4 worm cellular contexts compared by ENCODE assay signal in genomic region chrV:12001747-12002456, ce11.
TF ChIP-seq lines count a peak whose summit lies in the region.

gcy-33 (minus strand) TSS chrV:12001797.

TF ChIP-seq in whole organism, L2 larva, 48 proteins besides CTCF, POLR2A, EP300 and RAD21 (continues in another document):
- TF ChIP-seq zag-1 (tag; optimal IDR thresholded peaks at IDR 0.05; lab: Kevin White, UChicago): peak; percentile 5
- TF ChIP-seq lin-11 (tag; optimal IDR thresholded peaks at IDR 0.05; lab: Kevin White, UChicago): peak; percentile 73
- TF ChIP-seq snpc-4 (tag; optimal IDR thresholded peaks at IDR 0.05; lab: Kevin White, UChicago): peak; percentile 52
- no peak for TF ChIP-seq ceh-82 (tag; optimal IDR thresholded peaks at IDR 0.05; lab: Kevin White, UChicago)
- peak; percentile 55 for TF ChIP-seq mab-5 (tag; optimal IDR thresholded peaks at IDR 0.05; lab: Kevin White, UChicago)
- TF ChIP-seq ztf-1 (GFP tag; conservative IDR thresholded peaks at IDR 0.05; lab: Robert Waterston, UW): no peak
- no peak for TF ChIP-seq aly-2 (tag; optimal IDR thresholded peaks at IDR 0.05; lab: Kevin White, UChicago)
- TF ChIP-seq sma-3 (GFP tag; optimal IDR thresholded peaks at IDR 0.05; lab: Kevin White, UChicago): peak; percentile 87
- TF ChIP-seq C34F6.9 (tag; optimal IDR thresholded peaks at IDR 0.05; lab: Kevin White, UChicago): peak; percentile 49
- peak; percentile 59 to 76 for TF ChIP-seq lsy-2 (tag; optimal IDR thresholded peaks at IDR 0.05; lab: Kevin White, UChicago)
- peak; percentile 65 for TF ChIP-seq Y55F3AM.14 (GFP tag; optimal IDR thresholded peaks at IDR 0.05; lab: Kevin White, UChicago)
- no peak for TF ChIP-seq elt-1 (tag; optimal IDR thresholded peaks at IDR 0.05; lab: Kevin White, UChicago)
- peak; percentile 84 for TF ChIP-seq nhr-21 (tag; optimal IDR thresholded peaks at IDR 0.05; lab: Kevin White, UChicago)
- peak; percentile 14 to 70 for TF ChIP-seq mdl-1 (tag; optimal IDR thresholded peaks at IDR 0.05; lab: Kevin White, UChicago)
- peak; percentile 39 for TF ChIP-seq peb-1 (tag; optimal IDR thresholded peaks at IDR 0.05; lab: Kevin White, UChicago)
- TF ChIP-seq R02D3.7 (tag; optimal IDR thresholded peaks at IDR 0.05; lab: Kevin White, UChicago): peak; percentile 1
- TF ChIP-seq nhr-10 (tag; optimal IDR thresholded peaks at IDR 0.05; lab: Kevin White, UChicago): peak; percentile 1
- peak; percentile 26 for TF ChIP-seq nhr-77 (tag; optimal IDR thresholded peaks at IDR 0.05; lab: Kevin White, UChicago)
- TF ChIP-seq ceh-16 (tag; optimal IDR thresholded peaks at IDR 0.05; lab: Kevin White, UChicago): peak; percentile 39
- TF ChIP-seq nhr-11 (tag; optimal IDR thresholded peaks at IDR 0.05; lab: Kevin White, UChicago): peak; percentile 74
- no peak for TF ChIP-seq elt-3 (tag; optimal IDR thresholded peaks at IDR 0.05; lab: Kevin White, UChicago)
- no peak for TF ChIP-seq unc-39 (tag; optimal IDR thresholded peaks at IDR 0.05; lab: Kevin White, UChicago)
- no peak for TF ChIP-seq unc-62 (GFP tag; optimal IDR thresholded peaks at IDR 0.05; lab: Kevin White, UChicago)

TF ChIP-seq in whole organism, L4 larva, 104 proteins besides CTCF, POLR2A, EP300 and RAD21 (continues in another document):
- peak; percentile 62 for TF ChIP-seq mxl-3 (GFP tag; optimal IDR thresholded peaks at IDR 0.05; lab: Kevin White, UChicago)
- TF ChIP-seq nhr-102 (tag; optimal IDR thresholded peaks at IDR 0.05; lab: Kevin White, UChicago): peak; percentile 92
- TF ChIP-seq ceh-28 (tag; optimal IDR thresholded peaks at IDR 0.05; lab: Kevin White, UChicago): no peak
- no peak for TF ChIP-seq fkh-10 (GFP tag; optimal IDR thresholded peaks at IDR 0.05; lab: Kevin White, UChicago)
- TF ChIP-seq mdl-1 (tag; optimal IDR thresholded peaks at IDR 0.05; lab: Kevin White, UChicago): peak; percentile 44 to 79
- TF ChIP-seq fos-1 (tag; optimal IDR thresholded peaks at IDR 0.05; lab: Kevin White, UChicago): no peak
- peak; percentile 96 for TF ChIP-seq lin-1 (GFP tag; IDR thresholded peaks at IDR 0.05; lab: Robert Waterston, UW)
- no peak for TF ChIP-seq snpc-4 (tag; optimal IDR thresholded peaks at IDR 0.05; lab: Kevin White, UChicago)
- TF ChIP-seq snpc-1.2 (GFP tag; IDR thresholded peaks at IDR 0.05; lab: Robert Waterston, UW): peak; percentile 89
- peak; percentile 93 for TF ChIP-seq nhr-111 (GFP tag; optimal IDR thresholded peaks at IDR 0.05; lab: Kevin White, UChicago)
- TF ChIP-seq egl-43 (GFP tag; IDR thresholded peaks at IDR 0.05; lab: Robert Waterston, UW): peak; percentile 97
- TF ChIP-seq hif-1 (tag; optimal IDR thresholded peaks at IDR 0.05; lab: Kevin White, UChicago): peak; percentile 11 to 64
- TF ChIP-seq unc-130 (GFP tag; optimal IDR thresholded peaks at IDR 0.05; lab: Kevin White, UChicago): peak; percentile 63
- peak; percentile 58 for TF ChIP-seq dpl-1 (GFP tag; optimal IDR thresholded peaks at IDR 0.05; lab: Kevin White, UChicago)
- TF ChIP-seq F49E8.2 (tag; optimal IDR thresholded peaks at IDR 0.05; lab: Kevin White, UChicago; ENCODE audit: borderline replicate concordance): peak; percentile 56
- TF ChIP-seq dmd-8 (GFP tag; IDR thresholded peaks at IDR 0.05; lab: Robert Waterston, UW): peak; percentile 73; the same call in 1 of the 2 replicates
- no peak for TF ChIP-seq ZK546.5 (tag; optimal IDR thresholded peaks at IDR 0.05; lab: Kevin White, UChicago)
- TF ChIP-seq nhr-42 (GFP tag; IDR thresholded peaks at IDR 0.05; lab: Robert Waterston, UW): peak; percentile 77
- peak; percentile 86 for TF ChIP-seq nhr-48 (tag; optimal IDR thresholded peaks at IDR 0.05; lab: Kevin White, UChicago)
- peak; percentile 75 for TF ChIP-seq lir-3 (tag; optimal IDR thresholded peaks at IDR 0.05; lab: Kevin White, UChicago)
- TF ChIP-seq Y5F2A.4 (GFP tag; optimal IDR thresholded peaks at IDR 0.05; lab: Kevin White, UChicago): peak; percentile 51
- peak; percentile 84 for TF ChIP-seq hlh-11 (tag; optimal IDR thresholded peaks at IDR 0.05; lab: Kevin White, UChicago)
- TF ChIP-seq rbr-2 (tag; optimal IDR thresholded peaks at IDR 0.05; lab: Kevin White, UChicago): peak; percentile 86
- peak; percentile 84 for TF ChIP-seq ztf-7 (tag; optimal IDR thresholded peaks at IDR 0.05; lab: Kevin White, UChicago)

TF ChIP-seq in whole organism, late embryonic, 69 proteins besides CTCF, POLR2A, EP300 and RAD21 (continues in another document):
- TF ChIP-seq pha-4 (tag; optimal IDR thresholded peaks at IDR 0.05; lab: Kevin White, UChicago) (no peak), hlh-6 (tag; optimal IDR thresholded peaks at IDR 0.05; lab: Kevin White, UChicago) (peak; percentile 97), ceh-24 (tag; optimal IDR thresholded peaks at IDR 0.05; lab: Kevin White, UChicago) (peak; percentile 84), rnt-1 (tag; optimal IDR thresholded peaks at IDR 0.05; lab: Kevin White, UChicago) (peak; percentile 85), pat-9 (tag; optimal IDR thresholded peaks at IDR 0.05; lab: Kevin White, UChicago) (peak; percentile 93), zip-5 (tag; optimal IDR thresholded peaks at IDR 0.05; lab: Kevin White, UChicago) (peak; percentile 77), sox-2 (GFP tag; IDR thresholded peaks at IDR 0.05; lab: Robert Waterston, UW) (peak; percentile 92), ttx-3 (tag; optimal IDR thresholded peaks at IDR 0.05; lab: Kevin White, UChicago) (peak; percentile 93), che-1 (tag; optimal IDR thresholded peaks at IDR 0.05; lab: Kevin White, UChicago) (peak; percentile 93), ama-1 (optimal IDR thresholded peaks at IDR 0.05; lab: Kevin White, UChicago) (no peak), pqm-1 (tag; optimal IDR thresholded peaks at IDR 0.05; lab: Kevin White, UChicago) (peak; percentile 93), ztf-16 (tag; optimal IDR thresholded peaks at IDR 0.05; lab: Kevin White, UChicago) (peak; percentile 95), nfya-1 (tag; optimal IDR thresholded peaks at IDR 0.05; lab: Kevin White, UChicago) (peak; percentile 87), tbx-2 (tag; optimal IDR thresholded peaks at IDR 0.05; lab: Kevin White, UChicago) (peak; percentile 97), fax-1 (tag; optimal IDR thresholded peaks at IDR 0.05; lab: Kevin White, UChicago) (peak; percentile 88), lim-6 (tag; optimal IDR thresholded peaks at IDR 0.05; lab: Kevin White, UChicago) (peak; percentile 68), fkh-6 (tag; optimal IDR thresholded peaks at IDR 0.05; lab: Kevin White, UChicago) (peak; percentile 93), ceh-19 (GFP tag; optimal IDR thresholded peaks at IDR 0.05; lab: Kevin White, UChicago) (peak; percentile 95), unc-86 (tag; optimal IDR thresholded peaks at IDR 0.05; lab: Kevin White, UChicago) (peak; percentile 97), ceh-9 (tag; optimal IDR thresholded peaks at IDR 0.05; lab: Kevin White, UChicago) (peak; percentile 80), K09A11.1 (tag; optimal IDR thresholded peaks at IDR 0.05; lab: Kevin White, UChicago; ENCODE audit: insufficient read depth) (peak; percentile 70), ceh-18 (tag; optimal IDR thresholded peaks at IDR 0.05; lab: Kevin White, UChicago) (peak; percentile 93), ceh-6 (GFP tag; optimal IDR thresholded peaks at IDR 0.05; lab: Kevin White, UChicago) (peak; percentile 95), pag-3 (tag; optimal IDR thresholded peaks at IDR 0.05; lab: Kevin White, UChicago; ENCODE audit: borderline replicate concordance) (peak; percentile 73), ceh-45 (GFP tag; IDR thresholded peaks at IDR 0.05; lab: Robert Waterston, UW) (peak; percentile 89)

TF ChIP-seq in whole organism, mixed stage, embryonic, 35 proteins besides CTCF, POLR2A, EP300 and RAD21 (continues in another document):
- TF ChIP-seq lsy-2 (tag; optimal IDR thresholded peaks at IDR 0.05; lab: Kevin White, UChicago): peak; percentile 46
- peak; percentile 71 for TF ChIP-seq ces-1 (GFP tag; optimal IDR thresholded peaks at IDR 0.05; lab: Kevin White, UChicago)
- peak; percentile 87 for TF ChIP-seq bed-3 (GFP tag; optimal IDR thresholded peaks at IDR 0.05; lab: Kevin White, UChicago)
- peak; percentile 99 for TF ChIP-seq mls-2 (tag; optimal IDR thresholded peaks at IDR 0.05; lab: Kevin White, UChicago)
- TF ChIP-seq unc-62 (GFP tag; optimal IDR thresholded peaks at IDR 0.05; lab: Kevin White, UChicago): peak; percentile 72
- TF ChIP-seq lin-13 (tag; optimal IDR thresholded peaks at IDR 0.05; lab: Kevin White, UChicago): peak; percentile 78
- peak; percentile 97 for TF ChIP-seq M03D4.4 (tag; optimal IDR thresholded peaks at IDR 0.05; lab: Kevin White, UChicago)
- peak; percentile 93 for TF ChIP-seq ceh-43 (GFP tag; optimal IDR thresholded peaks at IDR 0.05; lab: Kevin White, UChicago)
- peak; percentile 11 for TF ChIP-seq elt-3 (tag; optimal IDR thresholded peaks at IDR 0.05; lab: Kevin White, UChicago)
- peak; percentile 85 for TF ChIP-seq flh-1 (GFP tag; optimal IDR thresholded peaks at IDR 0.05; lab: Kevin White, UChicago)
- TF ChIP-seq nhr-76 (tag; optimal IDR thresholded peaks at IDR 0.05; lab: Kevin White, UChicago): no peak
- peak; percentile 64 for TF ChIP-seq ceh-39 (tag; optimal IDR thresholded peaks at IDR 0.05; lab: Kevin White, UChicago)
- peak; percentile 83 for TF ChIP-seq nhr-12 (tag; optimal IDR thresholded peaks at IDR 0.05; lab: Kevin White, UChicago)
- peak; percentile 72 for TF ChIP-seq nhr-237 (tag; optimal IDR thresholded peaks at IDR 0.05; lab: Kevin White, UChicago)
- peak; percentile 95 for TF ChIP-seq sem-2 (GFP tag; optimal IDR thresholded peaks at IDR 0.05; lab: Kevin White, UChicago)
- TF ChIP-seq drap-1 (GFP tag; optimal IDR thresholded peaks at IDR 0.05; lab: Kevin White, UChicago): peak; percentile 98
- peak; percentile 95 for TF ChIP-seq lin-32 (GFP tag; optimal IDR thresholded peaks at IDR 0.05; lab: Kevin White, UChicago)
- TF ChIP-seq cnd-1 (tag; optimal IDR thresholded peaks at IDR 0.05; lab: Kevin White, UChicago): peak; percentile 98
- peak; percentile 90 for TF ChIP-seq unc-120 (tag; optimal IDR thresholded peaks at IDR 0.05; lab: Kevin White, UChicago; ENCODE audit: poor library complexity, severe bottlenecking)
- no peak for TF ChIP-seq zip-8 (tag; optimal IDR thresholded peaks at IDR 0.05; lab: Kevin White, UChicago)
- peak; percentile 87 for TF ChIP-seq tbx-8 (GFP tag; optimal IDR thresholded peaks at IDR 0.05; lab: Kevin White, UChicago)
- peak; percentile 97 for TF ChIP-seq ham-2 (GFP tag; optimal IDR thresholded peaks at IDR 0.05; lab: Kevin White, UChicago)
- no peak for TF ChIP-seq nhr-2 (tag; optimal IDR thresholded peaks at IDR 0.05; lab: Kevin White, UChicago)
- TF ChIP-seq snpc-4 (tag; optimal IDR thresholded peaks at IDR 0.05; lab: Kevin White, UChicago): no peak
- TF ChIP-seq nhr-28 (tag; optimal IDR thresholded peaks at IDR 0.05; lab: Kevin White, UChicago): peak; percentile 59
- TF ChIP-seq blmp-1 (tag; optimal IDR thresholded peaks at IDR 0.05; lab: Kevin White, UChicago): peak; percentile 62
- peak; percentile 64 for TF ChIP-seq ztf-11 (tag; optimal IDR thresholded peaks at IDR 0.05; lab: Kevin White, UChicago)
- peak; percentile 74 for TF ChIP-seq pha-4 (tag; optimal IDR thresholded peaks at IDR 0.05; lab: Kevin White, UChicago)
- TF ChIP-seq elt-1 (tag; optimal IDR thresholded peaks at IDR 0.05; lab: Kevin White, UChicago; ENCODE audit: borderline replicate concordance, insufficient read depth): peak; percentile 10
